Fruit fly (Drosophila melanogaster) whole organism, embryonic: Measurements from ENCODE around the gene CG18428.

Experiments used
- Abd-B ChIP-seq: fragments of 200-800 bp; sonication (Bioruptor generic); optimal IDR thresholded peaks from 2 replicates; lab custom pipeline; 2018; ENCODE audit warnings: missing biosample characterization, mild to moderate bottlenecking, missing genetic modification characterization, moderate library complexity
- Antp ChIP-seq: fragments of 200-800 bp; sonication (Bioruptor generic); optimal IDR thresholded peaks from 3 replicates; lab custom pipeline; 2016; ENCODE audit warnings: missing biosample characterization, missing genetic modification characterization
- Bgb ChIP-seq: fragments of 200-800 bp; sonication (Bioruptor generic); IDR thresholded peaks from 2 replicates; pipeline ENCODE4 v1.3.6; 2022; ENCODE audit warnings: missing biosample characterization, missing genetic modification characterization; ENCODE audit not compliant: partially characterized antibody
- CG10209 ChIP-seq: fragments of 200-800 bp; sonication (Bioruptor generic); optimal IDR thresholded peaks from 3 replicates; lab custom pipeline; 2017; ENCODE audit warnings: missing biosample characterization, mild to moderate bottlenecking, missing genetic modification characterization, missing genetic modification reagents
- CG12104 ChIP-seq: fragments of 200-800 bp; sonication (Bioruptor generic); optimal IDR thresholded peaks from 3 replicates; lab custom pipeline; 2016; ENCODE audit warnings: missing biosample characterization, missing genetic modification characterization
- CG12236 ChIP-seq: fragments of 200-800 bp; sonication (Bioruptor generic); optimal IDR thresholded peaks from 2 replicates; lab custom pipeline; 2016; ENCODE audit warnings: missing biosample characterization, missing genetic modification characterization
- CG1233 ChIP-seq: fragments of 200-800 bp; sonication (Bioruptor generic); optimal IDR thresholded peaks from 4 replicates; lab custom pipeline; 2018; ENCODE audit warnings: missing biosample characterization, mild to moderate bottlenecking, missing genetic modification characterization
- CG13123 ChIP-seq: fragments of 200-800 bp; sonication (Bioruptor generic); optimal IDR thresholded peaks from 2 replicates; lab custom pipeline; 2016; ENCODE audit warnings: missing biosample characterization, missing genetic modification characterization
- CG15073 ChIP-seq: fragments of 200-800 bp; sonication (Bioruptor generic); optimal IDR thresholded peaks from 2 replicates; lab custom pipeline; 2016; ENCODE audit warnings: missing biosample characterization, missing genetic modification characterization
- CG2116 ChIP-seq: fragments of 200-800 bp; sonication (Bioruptor generic); optimal IDR thresholded peaks from 3 replicates; lab custom pipeline; 2018; ENCODE audit warnings: missing biosample characterization, mild to moderate bottlenecking, missing genetic modification characterization
- CG6689 ChIP-seq: fragments of 200-800 bp; sonication (Bioruptor generic); IDR thresholded peaks from 2 replicates; pipeline ENCODE4 v1.3.6; 2022; ENCODE audit warnings: missing biosample characterization, missing genetic modification characterization
- CG8281 ChIP-seq: fragments of 200-800 bp; sonication (Bioruptor generic); optimal IDR thresholded peaks from 2 replicates; lab custom pipeline; 2018; ENCODE audit warnings: missing biosample characterization, mild to moderate bottlenecking, missing genetic modification characterization, moderate library complexity
- CG8290 ChIP-seq, 3 experiments: fragments of 200-800 bp; sonication (Bioruptor generic); optimal IDR thresholded peaks; 2 replicates each; lab custom pipeline; 2016 to 2019; ENCODE audit warnings: missing biosample characterization in 3 of 3, missing genetic modification characterization in 3 of 3, mild to moderate bottlenecking in 2 of 3, moderate library complexity in 1 of 3
- CG9797 ChIP-seq: fragments of 200-800 bp; sonication (Bioruptor generic); optimal IDR thresholded peaks from 3 replicates; lab custom pipeline; 2018; ENCODE audit warnings: missing biosample characterization, mild to moderate bottlenecking, missing genetic modification characterization
- Chrac-16 ChIP-seq: fragments of 200-800 bp; sonication (Bioruptor generic); optimal IDR thresholded peaks from 3 replicates; lab custom pipeline; 2016; ENCODE audit warnings: missing biosample characterization, missing genetic modification characterization
- Deaf1 ChIP-seq: fragments of 200-800 bp; optimal IDR thresholded peaks from 3 replicates; lab custom pipeline; 2019; ENCODE audit warnings: missing biosample characterization, mild to moderate bottlenecking, missing genetic modification characterization, moderate library complexity
- Doc2 ChIP-seq: fragments of 200-800 bp; sonication (Bioruptor generic); IDR thresholded peaks from 2 replicates; pipeline ENCODE4 v1.3.6; 2022; ENCODE audit warnings: missing biosample characterization, missing genetic modification characterization
- Dref ChIP-seq: fragments of 200-800 bp; sonication (Bioruptor generic); IDR thresholded peaks from 2 replicates; pipeline ENCODE4 v1.3.6; 2022; ENCODE audit warnings: missing biosample characterization, missing genetic modification characterization
- Hr51 ChIP-seq, 2 experiments: fragments of 200-800 bp; sonication (Bioruptor generic); optimal IDR thresholded peaks; 2 replicates in 1 of 2; 3 replicates in 1 of 2; lab custom pipeline; 2016 to 2018; ENCODE audit warnings: missing biosample characterization in 2 of 2, missing genetic modification characterization in 2 of 2, mild to moderate bottlenecking in 1 of 2, moderate library complexity in 1 of 2
- Mad ChIP-seq: fragments of 200-800 bp; sonication (Bioruptor generic); optimal IDR thresholded peaks from 2 replicates; lab custom pipeline; 2016; ENCODE audit warnings: missing biosample characterization, missing genetic modification characterization
- Mes4 ChIP-seq: fragments of 200-800 bp; sonication (Bioruptor generic); optimal IDR thresholded peaks from 2 replicates; lab custom pipeline; 2016; ENCODE audit warnings: missing biosample characterization, missing genetic modification characterization
- Nf-YA ChIP-seq: fragments of 200-800 bp; sonication (Bioruptor generic); IDR thresholded peaks from 2 replicates; pipeline ENCODE4 v1.3.6; 2022; ENCODE audit warnings: missing biosample characterization, missing genetic modification characterization
- Opbp ChIP-seq: fragments of 200-800 bp; sonication (Bioruptor generic); IDR thresholded peaks from 3 replicates; pipeline ENCODE4 v1.3.6; 2022; ENCODE audit warnings: missing biosample characterization, missing genetic modification characterization; ENCODE audit not compliant: partially characterized antibody
- Rx ChIP-seq: fragments of 200-800 bp; sonication (Bioruptor generic); IDR thresholded peaks from 2 replicates; pipeline ENCODE4 v1.3.6; 2022; ENCODE audit warnings: missing biosample characterization, missing genetic modification characterization
- Vsx1 ChIP-seq: fragments of 200-800 bp; sonication (Bioruptor generic); optimal IDR thresholded peaks from 2 replicates; lab custom pipeline; 2017; ENCODE audit warnings: missing biosample characterization, mild to moderate bottlenecking, missing genetic modification characterization, missing genetic modification reagents
- aop ChIP-seq: fragments of 200-800 bp; sonication (Bioruptor generic); IDR thresholded peaks from 2 replicates; pipeline ENCODE4 v1.3.6; 2022; ENCODE audit warnings: missing biosample characterization, missing genetic modification characterization
- bcd ChIP-seq: fragments of 200-800 bp; sonication (Bioruptor generic); optimal IDR thresholded peaks from 2 replicates; lab custom pipeline; 2017; ENCODE audit warnings: missing biosample characterization, mild to moderate bottlenecking, missing genetic modification characterization
- cas ChIP-seq: fragments of 200-800 bp; sonication (Bioruptor generic); IDR thresholded peaks from 2 replicates; pipeline ENCODE4 v1.3.6; 2022; ENCODE audit warnings: missing biosample characterization, missing genetic modification characterization
- caup ChIP-seq: fragments of 200-800 bp; sonication (Bioruptor generic); optimal IDR thresholded peaks from 3 replicates; lab custom pipeline; 2017; ENCODE audit warnings: missing biosample characterization, mild to moderate bottlenecking, missing genetic modification characterization, moderate library complexity; ENCODE audit not compliant: severe bottlenecking
- crc ChIP-seq: fragments of 200-800 bp; sonication (Bioruptor generic); optimal IDR thresholded peaks from 2 replicates; lab custom pipeline; 2016; ENCODE audit warnings: missing biosample characterization, missing genetic modification characterization
- crol ChIP-seq: fragments of 200-800 bp; sonication (Bioruptor generic); IDR thresholded peaks from 2 replicates; pipeline ENCODE4 v1.3.6; 2022; ENCODE audit warnings: missing biosample characterization, missing genetic modification characterization
- en ChIP-seq: fragments of 200-800 bp; sonication (Bioruptor generic); optimal IDR thresholded peaks from 2 replicates; lab custom pipeline; 2016; ENCODE audit warnings: missing biosample characterization, missing genetic modification characterization
- ewg ChIP-seq: fragments of 200-800 bp; sonication (Bioruptor generic); optimal IDR thresholded peaks from 3 replicates; lab custom pipeline; 2017; ENCODE audit warnings: mild to moderate bottlenecking, missing biosample characterization, missing genetic modification reagents, missing genetic modification characterization
- fru ChIP-seq: fragments of >200 bp; optimal IDR thresholded peaks from 2 replicates; lab custom pipeline; 2017
- gem ChIP-seq: fragments of 200-800 bp; sonication (Bioruptor generic); optimal IDR thresholded peaks from 2 replicates; lab custom pipeline; 2019; ENCODE audit warnings: missing biosample characterization, mild to moderate bottlenecking, missing genetic modification characterization, moderate library complexity
- grau ChIP-seq: fragments of 200-800 bp; optimal IDR thresholded peaks from 3 replicates; lab custom pipeline; 2019; ENCODE audit warnings: missing biosample characterization, mild to moderate bottlenecking, missing genetic modification characterization, moderate library complexity
- h ChIP-seq: fragments of >200 bp; optimal IDR thresholded peaks from 2 replicates; lab custom pipeline; 2017
- jumu ChIP-seq: fragments of 200-800 bp; sonication (Bioruptor generic); optimal IDR thresholded peaks from 3 replicates; lab custom pipeline; 2016; ENCODE audit warnings: missing biosample characterization, missing genetic modification characterization
- klu ChIP-seq: fragments of 200-800 bp; sonication (Bioruptor generic); IDR thresholded peaks from 2 replicates; pipeline ENCODE4 v1.3.6; 2022; ENCODE audit warnings: missing biosample characterization, missing genetic modification characterization
- phol ChIP-seq: fragments of 200-800 bp; sonication (Bioruptor generic); optimal IDR thresholded peaks from 3 replicates; lab custom pipeline; 2018; ENCODE audit warnings: missing biosample characterization, mild to moderate bottlenecking, missing genetic modification characterization, moderate library complexity
- pita ChIP-seq: fragments of 200-800 bp; sonication (Bioruptor generic); optimal IDR thresholded peaks from 2 replicates; lab custom pipeline; 2017; ENCODE audit warnings: missing biosample characterization, mild to moderate bottlenecking, missing genetic modification characterization
- pros ChIP-seq: fragments of 200-800 bp; sonication (Bioruptor generic); optimal IDR thresholded peaks from 3 replicates; lab custom pipeline; 2019; ENCODE audit warnings: missing biosample characterization, mild to moderate bottlenecking, missing genetic modification characterization, moderate library complexity
- row ChIP-seq: fragments of 200-800 bp; sonication (Bioruptor generic); IDR thresholded peaks from 3 replicates; pipeline ENCODE4 v1.3.6; 2022; ENCODE audit warnings: missing biosample characterization, missing genetic modification characterization
- sens ChIP-seq: fragments of 200-800 bp; sonication (Bioruptor generic); peaks from one replicate; lab custom pipeline; 2016; ENCODE audit warnings: missing biosample characterization, missing genetic modification characterization
- seq ChIP-seq: fragments of 200-800 bp; sonication (Bioruptor generic); IDR thresholded peaks from 2 replicates; pipeline ENCODE4 v1.3.6; 2022; ENCODE audit warnings: missing biosample characterization, missing genetic modification characterization
- sna ChIP-seq: fragments of 200-800 bp; sonication (Bioruptor generic); IDR thresholded peaks from 2 replicates; pipeline ENCODE4 v1.3.6; 2022; ENCODE audit warnings: missing biosample characterization, missing genetic modification characterization; ENCODE audit not compliant: partially characterized antibody
- so ChIP-seq: fragments of 200-800 bp; sonication (Bioruptor generic); IDR thresholded peaks from 3 replicates; pipeline ENCODE4 v1.3.6; 2022; ENCODE audit warnings: missing biosample characterization, missing genetic modification characterization
- ttk ChIP-seq: fragments of 200-800 bp; sonication (Bioruptor generic); IDR thresholded peaks from 2 replicates; pipeline ENCODE4 v2.1.2; 2022; ENCODE audit warnings: missing biosample characterization, missing genetic modification characterization
- tx ChIP-seq: fragments of 200-800 bp; sonication (Bioruptor generic); optimal IDR thresholded peaks from 2 replicates; lab custom pipeline; 2016; ENCODE audit warnings: missing biosample characterization, missing genetic modification characterization
- wor ChIP-seq: fragments of 200-800 bp; sonication (Bioruptor generic); IDR thresholded peaks from 2 replicates; pipeline ENCODE4 v1.3.6; 2022; ENCODE audit warnings: missing biosample characterization, missing genetic modification characterization
- zfh1 ChIP-seq: fragments of 200-800 bp; sonication (Bioruptor generic); IDR thresholded peaks from 3 replicates; pipeline ENCODE4 v1.3.6; 2022; ENCODE audit warnings: missing biosample characterization, missing genetic modification characterization

Gene CG18428

DNA sequence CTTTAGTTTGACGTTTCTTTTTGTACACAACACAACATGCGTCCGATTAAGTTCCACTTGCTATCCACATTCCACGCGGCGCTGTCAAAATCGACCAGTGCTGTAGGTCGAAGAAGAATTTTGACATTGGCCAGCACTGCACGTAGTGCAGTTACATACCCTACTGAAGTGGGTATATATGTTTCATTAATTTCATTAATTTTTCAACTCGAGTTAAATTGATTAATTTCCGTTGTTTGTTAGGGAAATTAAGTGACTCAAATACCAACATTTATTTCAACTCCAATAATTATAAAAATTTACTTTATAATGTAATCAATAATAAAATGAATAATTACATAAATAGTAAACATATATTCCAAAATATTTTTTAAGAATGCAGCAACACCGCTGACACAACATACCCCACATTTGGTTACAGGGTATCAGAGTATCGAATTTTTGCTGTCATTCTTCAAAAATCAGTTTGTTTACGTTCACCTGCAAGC is at the start of gene CG18428, which contains the start of gene eIF4EHP (continued):
- TF ChIP-seq CG6689 (GFP tag; lab: Robert Waterston, UW) (no peak), CG1233 (GFP tag; lab: Kevin White, UChicago) (peak; percentile 99), CG10209 (GFP tag; lab: Kevin White, UChicago) (peak; percentile 99), seq (GFP tag; lab: Robert Waterston, UW) (no peak), gem (tag; lab: Kevin White, UChicago) (peak; percentile 100), Nf-YA (GFP tag; lab: Robert Waterston, UW) (no peak; the same call in 1 of the 2 replicates), pros (GFP tag; lab: Kevin White, UChicago) (peak; percentile 81), ewg (GFP tag; lab: Kevin White, UChicago) (peak; percentile 96), CG13123 (GFP tag; lab: Kevin White, UChicago) (peak; percentile 97), row (no peak), crc (GFP tag; lab: Kevin White, UChicago) (peak; percentile 79), Vsx1 (peak; percentile 94), cas (GFP tag; lab: Robert Waterston, UW) (no peak), tx (GFP tag; lab: Kevin White, UChicago) (peak; percentile 69), Antp (peak; percentile 83), bcd (GFP tag; lab: Kevin White, UChicago) (peak; percentile 100), grau (peak; percentile 100), CG8290 (GFP tag; optimal IDR thresholded peaks at IDR 0.05; lab: Kevin White, UChicago) (peak; percentile 98), CG8290 (tag; optimal IDR thresholded peaks at IDR 0.05; lab: Kevin White, UChicago) (peak; percentile 88 to 96), klu (GFP tag; lab: Robert Waterston, UW) (no peak; the same call in 1 of the 2 replicates), aop (GFP tag; lab: Robert Waterston, UW) (no peak; the same call in 1 of the 2 replicates), Mes4 (GFP tag; lab: Kevin White, UChicago) (peak; percentile 62), crol (GFP tag; lab: Robert Waterston, UW) (no peak), en (GFP tag; lab: Kevin White, UChicago) (peak; percentile 69), Bgb (GFP tag; lab: Robert Waterston, UW) (no peak), sna (no peak), sens (GFP tag; lab: Kevin White, UChicago) (peak; percentile 98), Hr51 (GFP tag; optimal IDR thresholded peaks at IDR 0.05; lab: Kevin White, UChicago) (peak; percentile 90 to 100), Chrac-16 (GFP tag; lab: Kevin White, UChicago) (peak; percentile 99), h (lab: Kevin White, UChicago) (no peak), CG15073 (peak; percentile 86), Abd-B (GFP tag; lab: Kevin White, UChicago) (peak; percentile 99), CG12104 (GFP tag; lab: Kevin White, UChicago) (peak; percentile 99), Doc2 (GFP tag; lab: Robert Waterston, UW) (no peak), Rx (no peak), wor (GFP tag; lab: Robert Waterston, UW) (no peak), CG12236 (GFP tag; lab: Kevin White, UChicago) (peak; percentile 45), Mad (GFP tag; lab: Kevin White, UChicago) (peak; percentile 84), zfh1 (GFP tag; lab: Robert Waterston, UW) (no peak; the same call in 2 of the 3 replicates), jumu (GFP tag; lab: Kevin White, UChicago) (peak; percentile 78), caup (peak; percentile 99), CG2116 (peak; percentile 89), pita (GFP tag; lab: Kevin White, UChicago) (no peak), Deaf1 (tag; lab: Kevin White, UChicago) (peak; percentile 93), Opbp (GFP tag; lab: Robert Waterston, UW) (no peak), fru (lab: Kevin White, UChicago) (no peak), phol (tag; lab: Kevin White, UChicago) (peak; percentile 99), CG9797 (GFP tag; lab: Kevin White, UChicago) (peak; percentile 54), Dref (GFP tag; lab: Robert Waterston, UW) (0 out of 2 replicates have a peak, but pooled peaks have one; percentile 33), ttk (GFP tag; lab: Robert Waterston, UW) (no peak; the same call in 1 of the 2 replicates), so (GFP tag; lab: Robert Waterston, UW) (no peak), CG8281 (tag; lab: Kevin White, UChicago) (peak; percentile 94)
